Fruit fly (Drosophila melanogaster): ENCODE measurements around the gene GMF.

GMF gene

dm6 chr2L:16256118-16256435 is 46.7 kb downstream of the GMF start:
- TF ChIP-seq Med (GFP tag) (peak; percentile 68), p53 (GFP tag; optimal IDR thresholded peaks at IDR 0.05) (no peak), Trl (optimal IDR thresholded peaks at IDR 0.05) (peak in 1 of 2 experiments; percentile 28), Trl (GFP tag; optimal IDR thresholded peaks at IDR 0.05) (no peak), CG6175 (GFP tag; IDR thresholded peaks at IDR 0.05) (no peak), grn (GFP tag; optimal IDR thresholded peaks at IDR 0.05) (peak; percentile 9), CG17568 (GFP tag; optimal IDR thresholded peaks at IDR 0.05) (peak; percentile 14), sd (tag; optimal IDR thresholded peaks at IDR 0.05) (no peak), Spps (tag; optimal IDR thresholded peaks at IDR 0.05) (no peak), CG7839 (tag; optimal IDR thresholded peaks at IDR 0.05) (no peak), MBD-R2 (GFP tag; IDR thresholded peaks at IDR 0.05) (no peak), CG2199 (GFP tag; IDR thresholded peaks at IDR 0.05) (0 out of 3 replicates have a peak, but pooled peaks have one; percentile 2)

DNA sequence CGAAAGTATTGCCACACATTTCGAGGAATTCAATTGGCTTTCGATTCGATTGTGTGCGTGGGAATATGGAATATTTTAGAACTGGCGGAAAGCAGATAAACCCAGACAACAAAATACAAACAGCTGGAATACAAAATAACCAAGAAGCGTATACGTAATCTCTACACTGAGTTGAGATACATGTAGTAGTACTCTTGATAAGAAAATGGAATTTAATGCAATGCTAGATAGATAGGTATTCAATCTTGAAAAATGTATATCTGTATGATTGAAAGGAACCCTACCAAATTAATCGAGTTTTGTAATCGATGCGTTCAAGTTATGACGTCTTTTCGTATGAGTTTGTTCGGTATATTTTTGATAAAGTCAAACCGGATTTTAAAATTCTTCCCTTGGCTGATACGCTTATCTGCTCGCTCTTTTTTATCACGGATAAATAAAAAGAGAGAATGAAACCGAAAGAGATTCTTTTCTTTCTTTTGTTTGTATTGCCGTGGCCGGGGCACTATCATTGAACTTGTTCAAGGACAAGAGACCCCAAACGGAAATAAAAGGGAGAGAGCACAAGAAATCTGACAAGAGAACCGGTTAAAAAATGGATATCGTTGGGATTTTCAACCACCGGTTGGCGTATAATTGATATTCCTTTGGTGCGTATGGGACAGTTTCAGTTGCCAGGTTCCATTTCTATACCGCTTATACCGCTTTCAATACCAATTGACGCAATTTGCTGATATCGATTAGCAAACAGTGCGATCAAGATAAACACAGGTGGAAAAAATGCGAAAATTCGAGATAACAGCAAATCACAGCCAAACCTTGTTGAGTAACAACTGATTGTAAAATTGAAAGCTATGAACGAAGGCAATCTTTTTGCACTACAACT is 47.3 kb downstream of the GMF start:
- TF ChIP-seq Taf1 (GFP tag; IDR thresholded peaks at IDR 0.05) (no peak), chinmo (GFP tag; IDR thresholded peaks at IDR 0.05; ENCODE audit: partially characterized antibody) (0 out of 4 replicates have a peak, but pooled peaks have one; percentile 50), CG34376 (GFP tag; optimal IDR thresholded peaks at IDR 0.05) (peak; percentile 36), Six4 (GFP tag; optimal IDR thresholded peaks at IDR 0.05) (no peak), eyg (GFP tag; optimal IDR thresholded peaks at IDR 0.05) (no peak), z (GFP tag; IDR thresholded peaks at IDR 0.05) (no peak), Nf-YC (tag; optimal IDR thresholded peaks at IDR 0.05) (peak; percentile 5), Sin3A (optimal IDR thresholded peaks at IDR 0.05) (no peak), rib (GFP tag; IDR thresholded peaks at IDR 0.05) (peak; percentile 73; the same call in 1 of the 2 replicates), C15 (GFP tag; IDR thresholded peaks at IDR 0.05) (no peak), sqz (GFP tag; optimal IDR thresholded peaks at IDR 0.05) (no peak), CG3995 (GFP tag; optimal IDR thresholded peaks at IDR 0.05) (no peak), gfzf (GFP tag; optimal IDR thresholded peaks at IDR 0.05) (no peak), slou (GFP tag; optimal IDR thresholded peaks at IDR 0.05) (no peak), sd (tag; optimal IDR thresholded peaks at IDR 0.05) (peak; percentile 88), grn (GFP tag; optimal IDR thresholded peaks at IDR 0.05) (peak; percentile 65), lbe (GFP tag; optimal IDR thresholded peaks at IDR 0.05) (peak; percentile 13), CG15696 (tag; optimal IDR thresholded peaks at IDR 0.05) (no peak), CG12071 (GFP tag; optimal IDR thresholded peaks at IDR 0.05) (no peak), Fer2 (tag; optimal IDR thresholded peaks at IDR 0.05) (no peak), pros (GFP tag; optimal IDR thresholded peaks at IDR 0.05) (peak; percentile 21), CG15269 (tag; optimal IDR thresholded peaks at IDR 0.05) (no peak), lab (GFP tag; optimal IDR thresholded peaks at IDR 0.05) (peak; percentile 11), Hr51 (GFP tag; optimal IDR thresholded peaks at IDR 0.05) (no peak), CG6683 (GFP tag; optimal IDR thresholded peaks at IDR 0.05) (no peak), stwl (tag; optimal IDR thresholded peaks at IDR 0.05) (peak; percentile 51), Ravus (GFP tag; IDR thresholded peaks at IDR 0.05) (no peak), Rx (GFP tag; IDR thresholded peaks at IDR 0.05) (no peak), Deaf1 (tag; optimal IDR thresholded peaks at IDR 0.05) (no peak), kni (GFP tag; optimal IDR thresholded peaks at IDR 0.05) (peak; percentile 48), cg (GFP tag; optimal IDR thresholded peaks at IDR 0.05) (peak; percentile 19), CG15073 (GFP tag; optimal IDR thresholded peaks at IDR 0.05) (no peak), CG15601 (tag; optimal IDR thresholded peaks at IDR 0.05) (peak; percentile 39), sug (tag; optimal IDR thresholded peaks at IDR 0.05) (peak; percentile 26), shn (GFP tag; optimal IDR thresholded peaks at IDR 0.05) (no peak), da (GFP tag; optimal IDR thresholded peaks at IDR 0.05) (no peak), tio (GFP tag; optimal IDR thresholded peaks at IDR 0.05) (no peak), CG12236 (GFP tag; optimal IDR thresholded peaks at IDR 0.05) (no peak)

Measured in whole organism, embryonic.